Worm (Caenorhabditis elegans) whole organism, dauer: ENCODE results near the gene F22E12.1.

Source experiments
- unc-62 ChIP-seq: sonication (generic microtip); optimal IDR thresholded peaks from 2 replicates; lab custom pipeline; 2017; ENCODE audit warnings: missing biosample characterization, missing genetic modification reagents, missing genetic modification characterization

Gene F22E12.1

DNA sequence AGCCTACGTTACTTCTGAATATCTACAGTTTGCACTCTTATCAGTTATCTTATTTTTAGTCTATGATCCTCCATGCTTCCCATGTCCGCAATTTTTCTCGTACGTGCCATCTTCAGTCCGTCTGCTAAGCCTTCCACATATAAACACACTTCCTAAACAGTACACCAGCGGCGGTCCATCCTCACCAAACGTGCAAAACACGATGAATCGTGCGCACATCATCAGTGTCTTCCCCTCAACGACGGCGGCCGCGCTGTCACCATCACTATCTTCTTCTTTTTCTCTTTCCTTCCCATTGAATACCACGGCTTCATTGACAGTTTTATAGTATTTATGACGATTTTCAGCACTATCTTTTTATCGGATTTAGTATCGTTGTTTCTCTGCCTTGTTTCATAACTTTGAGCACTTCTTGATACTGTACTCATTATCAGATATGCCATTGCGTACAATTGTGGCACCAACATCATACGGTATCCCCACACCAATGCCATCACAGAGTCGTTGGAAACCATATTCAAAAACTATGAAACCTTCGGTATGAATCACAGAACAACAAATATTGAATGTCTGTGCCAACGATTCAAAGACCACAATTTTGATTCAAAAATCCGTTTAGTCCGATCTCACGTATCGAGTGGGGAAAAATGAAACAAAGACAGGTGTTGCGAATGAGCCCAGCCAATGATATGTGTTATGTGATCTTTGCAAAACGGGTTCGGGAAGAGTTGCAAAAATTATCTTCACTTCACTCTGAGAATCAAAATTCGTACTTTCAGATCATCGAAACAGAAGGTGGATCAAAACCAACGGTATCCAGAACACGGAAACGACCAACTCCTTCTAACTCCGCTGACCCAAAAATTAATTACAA lies 16.0 kb upstream of the F22E12.1 start:
- TF ChIP-seq unc-62 = no peak

DNA sequence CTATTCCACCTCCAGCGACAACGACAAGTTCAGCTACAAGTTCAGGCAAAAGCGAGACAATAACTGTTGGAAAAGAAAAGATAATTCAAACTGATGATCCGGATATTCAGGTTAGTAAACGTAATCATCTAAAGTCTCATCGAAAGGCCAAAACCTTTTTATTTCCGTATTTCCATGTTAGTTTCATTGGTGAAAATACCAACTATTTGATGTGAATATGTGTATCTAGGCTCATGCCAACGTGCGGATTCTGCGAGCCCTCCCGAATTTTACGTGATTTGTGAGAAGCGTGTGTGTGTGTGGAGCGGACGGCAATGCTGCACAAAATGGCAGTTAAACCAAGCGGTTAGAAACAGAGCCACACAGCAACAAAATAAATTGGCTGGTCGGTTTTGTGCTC lies 13.9 kb upstream of the F22E12.1 start:
- TF ChIP-seq unc-62 = no peak

DNA sequence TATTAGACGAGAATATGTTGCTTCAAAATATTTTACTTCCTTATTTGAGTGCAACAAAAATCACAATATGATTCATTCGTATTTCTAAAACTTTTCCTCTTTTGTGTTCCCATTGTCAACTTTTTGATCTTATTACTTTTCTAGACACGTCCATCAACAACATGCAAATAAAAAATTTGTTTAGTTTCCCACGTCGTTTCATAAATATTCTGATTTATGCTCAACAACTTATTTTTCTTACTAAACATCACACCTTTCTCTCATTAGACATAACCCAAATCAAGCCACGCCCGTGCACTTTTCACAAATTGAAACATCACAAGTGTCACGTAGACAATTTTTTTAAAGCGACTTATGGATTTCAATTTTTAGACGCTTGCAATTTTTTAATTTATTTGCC lies 12.7 kb upstream of the F22E12.1 start:
- no peak for TF ChIP-seq unc-62

- no peak for TF ChIP-seq unc-62
Measured at ce11 chrV:10468709-10469108, 11.6 kb upstream of the F22E12.1 start.

ce11 chrV:10468190-10468589 lies 11.0 kb upstream of the F22E12.1 start, which contains the start of gene egl-9:
Gene egl-9 (plus strand): TSS chrV:10468517.
- no peak for TF ChIP-seq unc-62

ce11 chrV:10467659-10468058 lies 10.5 kb upstream of the F22E12.1 start:
- TF ChIP-seq unc-62 = no peak

- no peak for TF ChIP-seq unc-62
Measured at ce11 chrV:10467104-10467503, 10.0 kb upstream of the F22E12.1 start.

DNA sequence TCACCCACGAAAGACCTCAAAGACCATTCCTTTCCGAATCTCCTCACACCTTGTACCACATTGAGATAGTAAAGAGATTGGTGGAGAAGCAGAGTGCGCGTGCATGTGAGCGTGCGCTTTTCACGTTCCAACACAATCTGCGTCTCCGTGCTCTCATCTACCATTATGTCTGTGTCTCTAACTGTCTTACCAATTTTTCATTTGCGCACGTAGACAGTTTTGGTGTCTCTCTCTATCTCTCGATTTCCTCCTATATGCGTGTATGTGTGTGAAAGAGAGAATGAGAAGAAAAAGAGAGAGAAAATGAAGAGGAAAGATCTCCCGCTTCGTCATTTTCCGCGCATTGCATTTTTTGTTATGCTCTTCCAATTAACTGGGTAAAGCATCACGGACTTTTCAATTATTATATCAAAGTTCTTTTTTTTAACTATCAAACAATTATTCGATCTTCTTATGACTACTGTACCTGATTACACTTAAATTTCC lies 9.5 kb upstream of the F22E12.1 start:
- no peak for TF ChIP-seq unc-62

ce11 chrV:10465478-10465877 lies 8.3 kb upstream of the F22E12.1 start:
- TF ChIP-seq unc-62 = no peak

ce11 chrV:10464746-10465145 lies 7.6 kb upstream of the F22E12.1 start:
- TF ChIP-seq unc-62 = no peak

DNA sequence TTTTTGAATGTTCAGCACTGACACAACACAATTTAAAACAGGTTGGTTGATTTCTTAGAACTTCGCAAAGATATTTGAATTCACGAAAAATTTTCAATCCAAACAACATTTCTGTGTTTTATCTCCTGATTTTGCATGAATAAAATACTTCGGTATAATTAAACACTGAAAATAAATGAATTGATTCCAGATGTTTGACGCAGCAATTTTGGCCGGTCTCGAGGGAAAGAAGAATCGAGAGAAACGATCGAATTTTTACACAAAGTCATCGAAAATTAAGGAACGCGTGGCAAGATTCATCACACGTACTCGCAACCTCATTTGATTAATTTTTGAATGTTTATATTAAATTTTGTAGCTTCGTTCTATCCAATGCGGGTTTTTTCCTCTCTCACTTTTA lies 7.0 kb upstream of the F22E12.1 start:
- TF ChIP-seq unc-62 = no peak

DNA sequence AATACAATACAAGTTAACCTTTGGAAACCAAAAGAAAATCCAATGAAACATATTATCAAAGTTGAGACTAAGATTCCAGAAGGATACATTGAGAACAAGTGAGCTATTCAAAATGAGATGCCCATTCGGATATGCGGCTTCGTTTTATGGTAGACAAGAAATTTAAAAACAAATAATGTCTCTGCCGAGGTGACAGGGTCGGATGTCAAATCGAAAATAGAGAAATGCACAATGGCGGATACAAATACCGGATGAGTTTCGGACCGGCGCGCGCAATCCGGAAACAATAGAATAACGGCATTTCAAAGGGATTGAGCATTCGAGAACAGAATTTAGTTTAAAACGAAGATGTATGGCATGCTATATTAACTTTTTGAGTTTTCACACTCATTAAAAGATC lies 6.1 kb upstream of the F22E12.1 start, which contains the start of gene F22E12.3:
Gene F22E12.3, minus strand, starts transcription at position 101 of the 400 bp plus-strand sequence.
- no peak for TF ChIP-seq unc-62

DNA sequence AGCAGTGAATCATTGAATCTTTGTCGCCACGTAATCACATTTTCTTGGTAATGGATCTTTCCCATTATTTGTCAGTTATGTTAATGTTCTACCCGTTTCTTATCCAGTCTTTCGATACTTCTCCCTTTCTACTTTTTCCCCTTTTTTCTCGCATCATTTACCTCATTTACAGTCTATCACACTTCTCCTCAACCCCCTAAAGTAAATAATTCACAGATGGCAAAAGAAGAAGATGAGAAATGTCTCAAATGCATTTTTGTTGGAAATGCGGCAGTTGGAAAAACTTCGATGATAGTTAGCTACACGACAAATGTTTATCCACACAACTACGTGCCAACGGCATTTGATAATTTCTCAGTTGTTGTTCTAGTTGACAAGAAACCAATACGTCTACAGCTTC lies 4.9 kb upstream of the F22E12.1 start, which contains the start of gene chw-1:
Gene chw-1, plus strand, starts transcription at position 217 of the 400 bp plus-strand sequence.
- TF ChIP-seq unc-62 = no peak

DNA sequence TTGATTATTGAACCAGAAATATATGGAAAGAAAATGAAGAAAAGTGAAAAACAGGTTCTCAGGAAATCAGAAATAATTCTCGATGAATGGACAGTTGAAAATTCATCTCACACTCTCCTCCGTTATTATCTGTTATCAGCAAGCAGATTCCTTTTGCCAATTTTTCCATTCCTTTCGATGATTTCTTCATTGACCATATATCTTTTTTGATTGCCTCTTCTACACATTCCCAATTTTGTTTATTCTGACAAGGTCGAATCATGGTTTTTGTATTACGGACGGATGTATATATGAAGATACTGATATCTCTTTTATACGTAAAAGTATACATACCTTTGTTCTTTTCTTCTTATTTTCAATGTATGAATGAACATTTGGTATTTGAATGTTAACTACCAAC lies 3.5 kb upstream of the F22E12.1 start:
- TF ChIP-seq unc-62 = no peak

DNA sequence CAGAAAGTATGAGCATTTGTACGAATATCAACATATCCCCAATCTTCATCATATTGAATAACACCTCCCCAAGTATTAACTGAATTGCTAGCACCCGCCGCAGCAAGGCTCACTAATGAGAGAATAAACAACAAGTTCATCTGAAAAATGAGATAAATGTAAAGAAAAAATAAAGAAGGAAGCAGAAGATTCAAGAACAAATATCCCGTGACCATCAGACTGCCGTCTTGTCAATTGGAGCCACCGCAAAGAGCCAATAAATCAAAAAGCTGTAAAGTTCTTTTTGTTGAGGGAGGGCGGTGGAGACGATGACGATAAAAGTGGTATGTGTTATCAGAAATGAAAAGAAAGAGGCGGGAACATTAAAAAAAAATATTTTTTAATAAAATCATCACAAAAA lies 3.7 kb downstream of the F22E12.1 start, which contains the start of gene Y32F6A.5:
Gene Y32F6A.5, minus strand, starts transcription at position 140 of the 400 bp plus-strand sequence.
- no peak for TF ChIP-seq unc-62

ce11 chrV:10441135-10442024 lies 15.8 kb downstream of the F22E12.1 start, which contains the start of gene pap-1:
Gene pap-1 (plus strand): TSS chrV:10441974.
- TF ChIP-seq unc-62 = no peak

- TF ChIP-seq unc-62 = no peak
Measured at ce11 chrV:10440723-10441122, 16.4 kb downstream of the F22E12.1 start, which contains the start of gene snf-10. Gene snf-10 (minus strand): TSS chrV:10440823.
